Worm (Caenorhabditis elegans): ENCODE measurements around the gene Y62H9A.8.

- no peak for TF ChIP-seq nhr-11 (tag; optimal IDR thresholded peaks at IDR 0.05)
- no peak for TF ChIP-seq ceh-2 (tag; optimal IDR thresholded peaks at IDR 0.05)
- TF ChIP-seq mec-3 (tag; optimal IDR thresholded peaks at IDR 0.05; ENCODE audit: borderline replicate concordance), result no peak
- TF ChIP-seq unc-55 (GFP tag; optimal IDR thresholded peaks at IDR 0.05), result no peak
- no peak for TF ChIP-seq dmd-4 (tag; optimal IDR thresholded peaks at IDR 0.05; ENCODE audit: borderline replicate concordance)
- TF ChIP-seq pha-4 (tag; optimal IDR thresholded peaks at IDR 0.05), result no peak
- no peak for TF ChIP-seq pax-1 (tag; optimal IDR thresholded peaks at IDR 0.05)
- TF ChIP-seq hlh-15 (tag; optimal IDR thresholded peaks at IDR 0.05), result no peak
- TF ChIP-seq ztf-16 (tag; optimal IDR thresholded peaks at IDR 0.05), result no peak
- TF ChIP-seq hlh-8 (tag; optimal IDR thresholded peaks at IDR 0.05), result no peak
- no peak for TF ChIP-seq eyg-1 (tag; optimal IDR thresholded peaks at IDR 0.05)
- no peak for TF ChIP-seq ceh-24 (tag; optimal IDR thresholded peaks at IDR 0.05)
- no peak for TF ChIP-seq unc-42 (tag; optimal IDR thresholded peaks at IDR 0.05)
- no peak for TF ChIP-seq ama-1 (optimal IDR thresholded peaks at IDR 0.05)
These were observed 49.7 kb upstream of the Y62H9A.8 start, which contains the start of gene F55G7.3 for ce11 chrX:11941951-11942350.

All from whole organism, late embryonic.